Fruit fly (Drosophila melanogaster) whole organism, pupa: ENCODE data around the gene CG32448.
A peak's percentile ranks its signal among the peaks of the same experiment; 100 is the strongest.

Experiments used
- CG10348 ChIP-seq: fragments of 200-800 bp; sonication (Bioruptor generic); IDR thresholded peaks from 2 replicates; pipeline ENCODE4 v1.3.6; 2022; ENCODE audit warnings: missing biosample characterization, missing genetic modification characterization
- CG12605 ChIP-seq: fragments of 200-800 bp; sonication (Bioruptor generic); IDR thresholded peaks from 2 replicates; pipeline ENCODE4 v1.3.6; 2022; ENCODE audit warnings: missing biosample characterization, missing genetic modification characterization
- CG13204 ChIP-seq: fragments of 200-800 bp; sonication (Bioruptor generic); optimal IDR thresholded peaks from 2 replicates; lab custom pipeline; 2018; ENCODE audit warnings: missing biosample characterization, mild to moderate bottlenecking, missing genetic modification characterization, moderate library complexity
- CG14655 ChIP-seq: fragments of 200-800 bp; sonication (Bioruptor generic); optimal IDR thresholded peaks from 3 replicates; lab custom pipeline; 2017; ENCODE audit warnings: mild to moderate bottlenecking, missing biosample characterization, missing genetic modification reagents, missing genetic modification characterization
- CG15710 ChIP-seq: fragments of 200-800 bp; sonication (Bioruptor generic); optimal IDR thresholded peaks from 2 replicates; lab custom pipeline; 2018; ENCODE audit warnings: missing biosample characterization, mild to moderate bottlenecking, missing genetic modification characterization, moderate library complexity
- CG17806 ChIP-seq: fragments of 200-800 bp; sonication (Bioruptor generic); optimal IDR thresholded peaks from 2 replicates; lab custom pipeline; 2018; ENCODE audit warnings: missing biosample characterization, mild to moderate bottlenecking, missing genetic modification characterization, moderate library complexity
- CG32121 ChIP-seq: fragments of 200-800 bp; sonication (Bioruptor generic); IDR thresholded peaks from 2 replicates; pipeline ENCODE4 v1.3.6; 2022; ENCODE audit warnings: missing biosample characterization, missing genetic modification characterization
- CG34367 ChIP-seq: fragments of 200-800 bp; sonication (Bioruptor generic); optimal IDR thresholded peaks from 2 replicates; lab custom pipeline; 2018; ENCODE audit warnings: missing biosample characterization, mild to moderate bottlenecking, missing genetic modification characterization
- CG4496 ChIP-seq: fragments of 200-800 bp; sonication (Bioruptor generic); IDR thresholded peaks from 3 replicates; pipeline ENCODE4 v1.3.6; 2022; ENCODE audit warnings: missing biosample characterization, missing genetic modification characterization
- CG8159 ChIP-seq: fragments of 200-800 bp; sonication (Bioruptor generic); optimal IDR thresholded peaks from 3 replicates; lab custom pipeline; 2018; ENCODE audit warnings: missing biosample characterization, mild to moderate bottlenecking, missing genetic modification characterization, moderate library complexity
- CG8301 ChIP-seq: fragments of 200-800 bp; sonication (Bioruptor generic); optimal IDR thresholded peaks from 2 replicates; lab custom pipeline; 2018; ENCODE audit warnings: missing biosample characterization, mild to moderate bottlenecking, missing genetic modification characterization
- CG9948 ChIP-seq: fragments of 200-800 bp; sonication (Bioruptor generic); optimal IDR thresholded peaks from 2 replicates; lab custom pipeline; 2018; ENCODE audit warnings: missing biosample characterization, mild to moderate bottlenecking, missing genetic modification characterization, moderate library complexity
- D1 ChIP-seq: fragments of 200-800 bp; sonication (Bioruptor generic); optimal IDR thresholded peaks from 2 replicates; lab custom pipeline; 2018; ENCODE audit warnings: missing biosample characterization, mild to moderate bottlenecking, missing genetic modification characterization, moderate library complexity
- EcR ChIP-seq: fragments of 200-800 bp; sonication (Bioruptor generic); optimal IDR thresholded peaks from 3 replicates; lab custom pipeline; 2019; ENCODE audit warnings: missing biosample characterization, missing genetic modification characterization, mild to moderate bottlenecking, moderate library complexity, missing genetic modification reagents
- Ets98B ChIP-seq: fragments of 200-800 bp; sonication (Bioruptor generic); IDR thresholded peaks from 2 replicates; pipeline ENCODE4 v1.3.6; 2022; ENCODE audit warnings: missing biosample characterization, missing genetic modification characterization
- Pif1A ChIP-seq: fragments of 200-800 bp; sonication (Bioruptor generic); optimal IDR thresholded peaks from 3 replicates; lab custom pipeline; 2016; ENCODE audit warnings: missing biosample characterization, missing genetic modification characterization
- Pif1B ChIP-seq: fragments of 200-800 bp; sonication (Bioruptor generic); optimal IDR thresholded peaks from 3 replicates; lab custom pipeline; 2016; ENCODE audit warnings: missing biosample characterization, missing genetic modification characterization
- Snoo ChIP-seq: fragments of 200-800 bp; sonication (Bioruptor generic); optimal IDR thresholded peaks from 3 replicates; lab custom pipeline; 2017; ENCODE audit warnings: missing biosample characterization, mild to moderate bottlenecking, missing genetic modification characterization, inconsistent platforms
- fd96Ca ChIP-seq: fragments of 200-800 bp; sonication (Bioruptor generic); IDR thresholded peaks from 3 replicates; pipeline ENCODE4 v1.3.6; 2022; ENCODE audit warnings: missing biosample characterization, missing genetic modification characterization
- gl ChIP-seq: fragments of 200-800 bp; sonication (Bioruptor generic); optimal IDR thresholded peaks from 2 replicates; lab custom pipeline; 2018; ENCODE audit warnings: missing biosample characterization, mild to moderate bottlenecking, missing genetic modification characterization
- rn ChIP-seq: fragments of 200-800 bp; sonication (Bioruptor generic); IDR thresholded peaks from 2 replicates; pipeline ENCODE4 v1.3.6; 2022; ENCODE audit warnings: missing biosample characterization, missing genetic modification characterization

The CG32448 gene

DNA sequence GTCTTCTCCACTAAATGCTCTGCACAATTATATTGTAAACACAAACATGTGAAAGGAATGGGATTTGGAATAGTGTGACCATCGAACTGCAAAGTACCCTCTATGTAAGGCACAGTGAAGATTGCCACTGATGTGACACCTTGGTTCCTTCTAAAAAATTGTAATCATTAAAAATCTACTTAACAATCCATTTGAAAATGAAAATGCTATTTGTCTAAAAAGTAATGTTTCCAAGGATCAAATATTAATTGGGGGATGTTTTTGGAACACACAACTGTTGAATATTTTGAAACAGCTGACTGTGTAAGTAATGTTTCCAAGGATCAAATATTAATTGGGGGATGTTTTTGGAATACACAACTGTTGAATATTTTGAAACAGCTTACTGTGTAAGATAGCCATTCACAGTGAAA lies at the start of gene CG32448:
TSS of gene CG32448 (minus strand) at position 304 of the 413 bp plus-strand sequence.
- TF ChIP-seq CG32121 (GFP tag; lab: Robert Waterston, UW) (peak; percentile 68), CG17806 (tag; lab: Kevin White, UChicago) (peak; percentile 61), Ets98B (GFP tag; lab: Robert Waterston, UW) (peak; percentile 60), CG13204 (GFP tag; lab: Kevin White, UChicago) (no peak), CG14655 (GFP tag; lab: Kevin White, UChicago) (no peak), CG9948 (peak; percentile 9), Pif1B (no peak), Snoo (tag; lab: Kevin White, UChicago) (no peak), CG12605 (GFP tag; lab: Robert Waterston, UW) (peak; percentile 65), D1 (tag; lab: Kevin White, UChicago) (no peak), CG4496 (GFP tag; lab: Robert Waterston, UW) (peak; percentile 78), fd96Ca (no peak), EcR (GFP tag; lab: Kevin White, UChicago) (no peak), CG8159 (tag; lab: Kevin White, UChicago) (peak; percentile 56), Pif1A (GFP tag; lab: Kevin White, UChicago) (no peak), rn (GFP tag; lab: Robert Waterston, UW) (peak; percentile 62), CG34367 (tag; lab: Kevin White, UChicago) (peak; percentile 47), CG8301 (tag; lab: Kevin White, UChicago) (peak; percentile 55), CG15710 (tag; lab: Kevin White, UChicago) (peak; percentile 41), gl (no peak), CG10348 (GFP tag; lab: Robert Waterston, UW) (no peak)

DNA sequence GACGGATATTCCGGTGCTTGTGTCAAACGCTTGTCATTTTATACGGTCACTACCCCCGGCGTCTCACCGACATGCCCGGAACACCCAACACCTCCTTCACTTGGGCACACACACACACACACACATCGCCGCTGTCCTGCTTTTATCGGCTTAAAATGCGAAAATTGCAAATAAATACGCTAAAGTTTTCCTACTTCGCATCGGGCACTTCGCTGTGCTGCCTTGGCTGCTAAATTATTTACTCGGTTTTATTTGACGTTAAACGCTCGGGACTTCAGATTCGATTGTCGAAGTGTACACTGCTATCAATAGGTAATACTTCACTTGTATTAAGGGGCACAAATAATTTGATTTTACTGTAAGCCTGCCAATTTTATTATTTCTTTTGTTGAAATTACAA lies 43.5 kb upstream of the CG32448 start:
- TF ChIP-seq CG4496 (GFP tag; lab: Robert Waterston, UW): no peak
- TF ChIP-seq CG8159 (tag; lab: Kevin White, UChicago): no peak
- no peak for TF ChIP-seq rn (GFP tag; lab: Robert Waterston, UW)
- no peak for TF ChIP-seq CG10348 (GFP tag; lab: Robert Waterston, UW)
- no peak for TF ChIP-seq D1 (tag; lab: Kevin White, UChicago)
- TF ChIP-seq Pif1B: no peak
- TF ChIP-seq CG32121 (GFP tag; lab: Robert Waterston, UW): no peak
- TF ChIP-seq Snoo (tag; lab: Kevin White, UChicago): no peak
- no peak for TF ChIP-seq gl
- TF ChIP-seq CG8301 (tag; lab: Kevin White, UChicago): no peak
- TF ChIP-seq Ets98B (GFP tag; lab: Robert Waterston, UW): no peak
- no peak for TF ChIP-seq CG9948
- no peak for TF ChIP-seq CG13204 (GFP tag; lab: Kevin White, UChicago)
- no peak for TF ChIP-seq fd96Ca
- no peak for TF ChIP-seq CG12605 (GFP tag; lab: Robert Waterston, UW)

dm6 chr3L:21859299-21860052 lies 31.2 kb upstream of the CG32448 start:
- TF ChIP-seq D1 (tag; lab: Kevin White, UChicago) (no peak), CG15710 (tag; lab: Kevin White, UChicago) (peak; percentile 36), gl (no peak), CG14655 (GFP tag; lab: Kevin White, UChicago) (peak; percentile 29), Pif1B (no peak), CG17806 (tag; lab: Kevin White, UChicago) (peak; percentile 13), CG8159 (tag; lab: Kevin White, UChicago) (peak; percentile 57), CG9948 (peak; percentile 7)

DNA sequence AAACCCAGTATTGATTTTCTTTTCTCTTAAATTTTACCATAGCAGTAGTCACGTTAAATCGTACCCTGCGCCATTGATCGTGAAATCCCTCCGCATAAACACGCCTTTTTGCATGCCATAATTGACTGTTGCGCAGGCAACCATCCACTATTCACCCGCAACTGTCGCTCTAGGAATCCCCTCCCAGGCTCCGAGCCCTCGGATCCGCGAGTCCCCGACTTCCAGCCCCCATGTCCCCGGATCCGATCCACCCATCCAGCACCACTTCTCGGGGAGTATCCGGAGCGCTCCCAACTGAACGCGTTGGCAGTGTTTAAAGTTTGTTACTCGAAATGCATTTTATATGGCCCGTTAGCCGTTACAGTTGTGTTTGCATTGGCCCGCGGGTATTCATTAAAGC lies 20.0 kb upstream of the CG32448 start:
- no peak for TF ChIP-seq CG17806 (tag; lab: Kevin White, UChicago)
- TF ChIP-seq CG8301 (tag; lab: Kevin White, UChicago): no peak
- TF ChIP-seq CG32121 (GFP tag; lab: Robert Waterston, UW): no peak
- peak; percentile 10 for TF ChIP-seq CG14655 (GFP tag; lab: Kevin White, UChicago)
- no peak for TF ChIP-seq Snoo (tag; lab: Kevin White, UChicago)
- TF ChIP-seq, all 21 proteins: peak for 1

dm6 chr3L:21846591-21846990 lies 18.3 kb upstream of the CG32448 start:
- TF ChIP-seq CG8159 (tag; lab: Kevin White, UChicago): peak; percentile 31
- peak; percentile 37 for TF ChIP-seq CG15710 (tag; lab: Kevin White, UChicago)
- no peak for TF ChIP-seq CG4496 (GFP tag; lab: Robert Waterston, UW)
- TF ChIP-seq Ets98B (GFP tag; lab: Robert Waterston, UW): no peak; the same call in 1 of the 2 replicates
- peak; percentile 68 for TF ChIP-seq fd96Ca
- no peak for TF ChIP-seq D1 (tag; lab: Kevin White, UChicago)
- 0 out of 2 replicates have a peak, but pooled peaks have one; percentile 26 for TF ChIP-seq CG12605 (GFP tag; lab: Robert Waterston, UW)
- TF ChIP-seq CG17806 (tag; lab: Kevin White, UChicago): no peak
- TF ChIP-seq CG13204 (GFP tag; lab: Kevin White, UChicago): no peak
- no peak for TF ChIP-seq EcR (GFP tag; lab: Kevin White, UChicago)
- no peak for TF ChIP-seq rn (GFP tag; lab: Robert Waterston, UW)
- TF ChIP-seq Pif1B: no peak
- TF ChIP-seq CG8301 (tag; lab: Kevin White, UChicago): peak; percentile 5
- no peak for TF ChIP-seq gl
- no peak for TF ChIP-seq CG32121 (GFP tag; lab: Robert Waterston, UW)
- peak; percentile 24 for TF ChIP-seq CG14655 (GFP tag; lab: Kevin White, UChicago)
- peak; percentile 14 for TF ChIP-seq CG9948
- TF ChIP-seq CG34367 (tag; lab: Kevin White, UChicago): no peak
- no peak for TF ChIP-seq CG10348 (GFP tag; lab: Robert Waterston, UW)
- no peak for TF ChIP-seq Pif1A (GFP tag; lab: Kevin White, UChicago)
- no peak for TF ChIP-seq Snoo (tag; lab: Kevin White, UChicago)
